Worm (Caenorhabditis elegans) whole organism, late embryonic: ENCODE measurements around the gene sms-2.

Experiments used
- T23F11.4 ChIP-seq: fragments of 200-800 bp; sonication (Bioruptor generic); optimal IDR thresholded peaks from 2 replicates; lab custom pipeline; 2018; ENCODE audit warnings: mild to moderate bottlenecking, missing genetic modification characterization, missing compliant biosample characterization
- ama-1 ChIP-seq: fragments of 150-350 bp; optimal IDR thresholded peaks from 2 replicates; lab custom pipeline; 2014
- ceh-30 ChIP-seq: fragments of 150-350 bp; optimal IDR thresholded peaks from 2 replicates; lab custom pipeline; 2014; ENCODE audit warnings: missing biosample characterization, missing genetic modification characterization
- ceh-45 ChIP-seq: fragments of 200-800 bp; sonication (Bioruptor generic); IDR thresholded peaks from 2 replicates; pipeline ENCODE4 v1.3.6; 2022; ENCODE audit warnings: missing genetic modification reagents, missing genetic modification characterization, missing compliant biosample characterization
- nhr-11 ChIP-seq: fragments of 150-350 bp; optimal IDR thresholded peaks from 2 replicates; lab custom pipeline; 2014; ENCODE audit warnings: missing biosample characterization, missing genetic modification characterization
- npax-4 ChIP-seq: sonication (generic microtip); optimal IDR thresholded peaks from 2 replicates; lab custom pipeline; 2016; ENCODE audit warnings: missing genetic modification characterization, missing compliant biosample characterization
- pha-4 ChIP-seq: fragments of 150-350 bp; optimal IDR thresholded peaks from 2 replicates; lab custom pipeline; 2018; ENCODE audit warnings: missing biosample characterization, missing genetic modification reagents, missing genetic modification characterization
- pqm-1 ChIP-seq: sonication (generic microtip); optimal IDR thresholded peaks from 2 replicates; lab custom pipeline; 2016; ENCODE audit warnings: missing genetic modification characterization, missing compliant biosample characterization
- pros-1 ChIP-seq: fragments of 150-350 bp; optimal IDR thresholded peaks from 2 replicates; lab custom pipeline; 2014; ENCODE audit warnings: missing biosample characterization, missing genetic modification reagents, missing genetic modification characterization

DNA sequence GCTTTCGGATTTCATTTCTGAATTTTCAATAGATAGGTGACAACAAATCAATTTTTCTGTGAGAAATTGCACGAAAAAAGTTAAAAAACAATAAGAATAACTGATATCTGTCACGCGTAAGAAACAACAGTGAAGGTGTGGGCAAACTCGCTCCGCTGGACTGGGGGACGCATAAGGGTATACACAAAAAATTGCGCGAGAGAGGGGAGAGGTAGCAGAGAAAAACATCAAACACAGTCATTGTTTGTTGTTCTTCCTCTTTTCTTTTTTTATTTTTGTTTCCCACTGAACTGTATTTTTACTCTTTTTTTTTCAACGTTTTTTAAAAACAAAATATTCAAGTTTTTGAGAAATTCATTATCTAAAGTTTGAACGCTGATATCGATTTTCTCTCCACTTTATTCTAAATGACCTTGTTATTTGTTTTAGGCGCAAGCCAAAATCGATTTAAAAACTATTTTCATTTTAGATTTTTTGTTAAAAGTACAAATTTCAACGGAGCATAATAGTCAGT is 24.1 kb downstream of the sms-2 start, which contains the start of the genes pifk-1 and tbc-11:
- TF ChIP-seq ama-1 (lab: Kevin White, UChicago) (no peak), pqm-1 (tag; lab: Kevin White, UChicago) (no peak), ceh-45 (no peak), T23F11.4 (GFP tag; lab: Kevin White, UChicago) (no peak), pros-1 (tag; lab: Kevin White, UChicago) (no peak), pha-4 (tag; lab: Kevin White, UChicago) (no peak), ceh-30 (tag; lab: Kevin White, UChicago) (no peak), npax-4 (tag; lab: Kevin White, UChicago) (no peak), nhr-11 (tag; lab: Kevin White, UChicago) (no peak)
